Worm (Caenorhabditis elegans): ENCODE results near the gene twk-9.

ce11 chrIV:9679296-9679695 lies 13.7 kb upstream of the twk-9 start:
- TF ChIP-seq hmbx-1 (tag; optimal IDR thresholded peaks at IDR 0.05) (no peak), ama-1 (optimal IDR thresholded peaks at IDR 0.05) (no peak)

All from whole organism, early embryonic.